In the genomic region with DNA sequence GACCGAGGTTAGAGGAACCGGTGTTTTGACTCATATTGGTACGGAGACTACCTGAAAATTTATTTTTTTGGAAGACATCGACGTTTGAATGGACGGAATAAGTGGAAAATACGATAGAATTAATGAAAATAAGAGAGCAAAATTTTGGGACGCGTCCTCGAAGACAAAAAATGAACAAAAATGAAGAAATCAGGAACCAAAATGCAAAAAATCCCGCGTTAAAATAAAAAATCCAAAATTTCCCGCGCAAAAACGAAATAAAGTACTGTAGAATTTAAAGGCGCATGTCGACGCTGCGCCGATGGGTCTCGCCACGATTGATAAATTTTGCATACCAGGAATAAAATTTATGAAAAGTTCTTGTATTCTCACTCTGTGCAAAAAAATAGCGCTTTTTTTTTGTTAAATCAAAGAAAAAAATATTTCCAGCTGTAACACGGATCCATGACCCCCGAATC, we compare ENCODE assay signal across 2 worm cellular contexts.
TF ChIP-seq lines count a peak whose summit lies in the region.

A gene (minus strand): TSS at position 51 of the 458 bp plus-strand sequence.

TF ChIP-seq in whole organism, L4 larva, 104 proteins besides CTCF, POLR2A, EP300 and RAD21:
- TF ChIP-seq zip-11 (GFP tag; IDR thresholded peaks at IDR 0.05; lab: Robert Waterston, UW) (no peak), ztf-7 (tag; optimal IDR thresholded peaks at IDR 0.05; lab: Kevin White, UChicago) (no peak), nhr-11 (tag; optimal IDR thresholded peaks at IDR 0.05; lab: Kevin White, UChicago) (no peak), zip-2 (tag; optimal IDR thresholded peaks at IDR 0.05; lab: Kevin White, UChicago) (no peak), snpc-1.2 (GFP tag; IDR thresholded peaks at IDR 0.05; lab: Robert Waterston, UW) (peak; percentile 94), unc-39 (tag; optimal IDR thresholded peaks at IDR 0.05; lab: Kevin White, UChicago) (no peak), nhr-28 (tag; optimal IDR thresholded peaks at IDR 0.05; lab: Kevin White, UChicago) (no peak), lin-15B (tag; optimal IDR thresholded peaks at IDR 0.05; lab: Kevin White, UChicago) (no peak), ceh-82 (tag; optimal IDR thresholded peaks at IDR 0.05; lab: Kevin White, UChicago) (no peak), mxl-2 (GFP tag; conservative IDR thresholded peaks at IDR 0.05; lab: Robert Waterston, UW) (no peak), spr-1 (tag; optimal IDR thresholded peaks at IDR 0.05; lab: Kevin White, UChicago) (no peak), egl-27 (tag; optimal IDR thresholded peaks at IDR 0.05; lab: Kevin White, UChicago) (no peak), ZK337.2 (GFP tag; IDR thresholded peaks at IDR 0.05; lab: Robert Waterston, UW) (no peak), spr-3 (GFP tag; optimal IDR thresholded peaks at IDR 0.05; lab: Kevin White, UChicago) (no peak), aha-1 (tag; lab: Kevin White, UChicago) (no peak), aly-2 (tag; optimal IDR thresholded peaks at IDR 0.05; lab: Kevin White, UChicago) (no peak), ceh-20 (GFP tag; IDR thresholded peaks at IDR 0.05; lab: Robert Waterston, UW) (no peak), dmd-8 (GFP tag; IDR thresholded peaks at IDR 0.05; lab: Robert Waterston, UW) (no peak), F37D6.2 (tag; optimal IDR thresholded peaks at IDR 0.05; lab: Kevin White, UChicago) (no peak), lin-29 (GFP tag; IDR thresholded peaks at IDR 0.05; lab: Robert Waterston, UW) (no peak), lin-38 (GFP tag; IDR thresholded peaks at IDR 0.05; lab: Robert Waterston, UW) (peak; percentile 69), Y48G9A.11 (GFP tag; IDR thresholded peaks at IDR 0.05; lab: Robert Waterston, UW) (peak; percentile 46; the same call in 1 of the 2 replicates), F49E8.2 (tag; optimal IDR thresholded peaks at IDR 0.05; lab: Kevin White, UChicago; ENCODE audit: borderline replicate concordance) (peak; percentile 86), unc-130 (GFP tag; optimal IDR thresholded peaks at IDR 0.05; lab: Kevin White, UChicago) (peak; percentile 63)
TF ChIP-seq in whole organism, L4 larva: peak in this region for 5.

TF ChIP-seq in whole organism, young adult, 124 proteins besides CTCF, POLR2A, EP300 and RAD21:
- TF ChIP-seq athp-1 (tag; optimal IDR thresholded peaks at IDR 0.05; lab: Kevin White, UChicago), result peak; percentile 20
- TF ChIP-seq madf-6 (GFP tag; IDR thresholded peaks at IDR 0.05; lab: Robert Waterston, UW), result peak; percentile 99
- peak; percentile 63 for TF ChIP-seq him-1 (tag; optimal IDR thresholded peaks at IDR 0.05; lab: Kevin White, UChicago)
- TF ChIP-seq snpc-1.3 (tag; optimal IDR thresholded peaks at IDR 0.05; lab: Kevin White, UChicago; ENCODE audit: insufficient read depth), result peak; percentile 65
- peak; percentile 89 for TF ChIP-seq tlf-1 (GFP tag; optimal IDR thresholded peaks at IDR 0.05; lab: Kevin White, UChicago)
- peak; percentile 77 for TF ChIP-seq F49E8.2 (tag; optimal IDR thresholded peaks at IDR 0.05; lab: Kevin White, UChicago; ENCODE audit: insufficient read depth)
- TF ChIP-seq ama-1 (optimal IDR thresholded peaks at IDR 0.05; lab: Kevin White, UChicago), result no peak
- TF ChIP-seq ama-1 (GFP tag; optimal IDR thresholded peaks at IDR 0.05; lab: Kevin White, UChicago), result no peak
- TF ChIP-seq egl-18 (GFP tag; IDR thresholded peaks at IDR 0.05; lab: Robert Waterston, UW), result no peak
- TF ChIP-seq hrde-1 (tag; optimal IDR thresholded peaks at IDR 0.05; lab: Kevin White, UChicago; ENCODE audit: borderline replicate concordance), result peak; percentile 24
- TF ChIP-seq Y53G8AR.9 (GFP tag; conservative IDR thresholded peaks at IDR 0.05; lab: Robert Waterston, UW), result peak; percentile 84
- TF ChIP-seq F39B2.1 (GFP tag; IDR thresholded peaks at IDR 0.05; lab: Robert Waterston, UW), result no peak
- peak; percentile 88 for TF ChIP-seq Y95B8A.8 (GFP tag; IDR thresholded peaks at IDR 0.05; lab: Robert Waterston, UW)
- TF ChIP-seq dox-1 (GFP tag; IDR thresholded peaks at IDR 0.05; lab: Robert Waterston, UW), result peak; percentile 82
- TF ChIP-seq B0336.3 (GFP tag; IDR thresholded peaks at IDR 0.05; lab: Robert Waterston, UW), result peak; percentile 76
- no peak for TF ChIP-seq rec-8 (tag; optimal IDR thresholded peaks at IDR 0.05; lab: Kevin White, UChicago)
- peak; percentile 98 for TF ChIP-seq xnd-1 (tag; optimal IDR thresholded peaks at IDR 0.05; lab: Kevin White, UChicago)
- TF ChIP-seq ceh-91 (GFP tag; IDR thresholded peaks at IDR 0.05; lab: Robert Waterston, UW), result peak; percentile 97
- peak; percentile 76 for TF ChIP-seq snpc-4 (GFP tag; optimal IDR thresholded peaks at IDR 0.05; lab: Kevin White, UChicago)
- peak in 3 of 4 experiments; percentile 55 to 92 (median 82) for TF ChIP-seq snpc-4 (tag; optimal IDR thresholded peaks at IDR 0.05; lab: Kevin White, UChicago)
- peak; percentile 83 for TF ChIP-seq lin-54 (GFP tag; optimal IDR thresholded peaks at IDR 0.05; lab: Kevin White, UChicago)
- peak; percentile 98 for TF ChIP-seq lsl-1 (GFP tag; optimal IDR thresholded peaks at IDR 0.05; lab: Kevin White, UChicago)
- peak; percentile 70 for TF ChIP-seq tbp1 (GFP tag; optimal IDR thresholded peaks at IDR 0.05; lab: Kevin White, UChicago)
- TF ChIP-seq efl-1 (GFP tag; optimal IDR thresholded peaks at IDR 0.05; lab: Kevin White, UChicago), result peak; percentile 97
- TF ChIP-seq snpc-3.4 (tag; optimal IDR thresholded peaks at IDR 0.05; lab: Kevin White, UChicago), result peak; percentile 74
- TF ChIP-seq attf-6 (GFP tag; IDR thresholded peaks at IDR 0.05; lab: Robert Waterston, UW), result peak; percentile 95
- peak; percentile 94 for TF ChIP-seq D2030.7 (GFP tag; IDR thresholded peaks at IDR 0.05; lab: Robert Waterston, UW)
- peak; percentile 55; the same call in 1 of the 2 replicates for TF ChIP-seq Y67H2A.10 (GFP tag; conservative IDR thresholded peaks at IDR 0.05; lab: Robert Waterston, UW)
- peak; percentile 63 for TF ChIP-seq mcd-1 (GFP tag; IDR thresholded peaks at IDR 0.05; lab: Robert Waterston, UW)
- TF ChIP-seq die-1 (tag; optimal IDR thresholded peaks at IDR 0.05; lab: Kevin White, UChicago), result no peak
- peak; percentile 98 for TF ChIP-seq F33H1.4 (GFP tag; IDR thresholded peaks at IDR 0.05; lab: Robert Waterston, UW)
- peak; percentile 85 for TF ChIP-seq hsf-1 (GFP tag; IDR thresholded peaks at IDR 0.05; lab: Robert Waterston, UW)
- 0 out of 2 replicates have a peak, but pooled peaks have one; percentile 54 for TF ChIP-seq Y79H2A.3 (GFP tag; conservative IDR thresholded peaks at IDR 0.05; lab: Robert Waterston, UW)
- peak; percentile 25 for TF ChIP-seq unc-130 (GFP tag; optimal IDR thresholded peaks at IDR 0.05; lab: Kevin White, UChicago)
- peak; percentile 86 for TF ChIP-seq ekl-4 (GFP tag; IDR thresholded peaks at IDR 0.05; lab: Robert Waterston, UW)
- no peak for TF ChIP-seq nhr-90 (tag; optimal IDR thresholded peaks at IDR 0.05; lab: Kevin White, UChicago)
- TF ChIP-seq nhr-179 (tag; optimal IDR thresholded peaks at IDR 0.05; lab: Kevin White, UChicago), result no peak
- TF ChIP-seq rcor-1 (GFP tag; IDR thresholded peaks at IDR 0.05; lab: Robert Waterston, UW), result peak; percentile 69
- TF ChIP-seq repo-1 (tag; optimal IDR thresholded peaks at IDR 0.05; lab: Kevin White, UChicago), result no peak
- no peak for TF ChIP-seq let-607 (tag; optimal IDR thresholded peaks at IDR 0.05; lab: Kevin White, UChicago)
- TF ChIP-seq hmg-20 (GFP tag; IDR thresholded peaks at IDR 0.05; lab: Robert Waterston, UW), result no peak
- peak; percentile 85; the same call in 1 of the 2 replicates for TF ChIP-seq madf-3 (GFP tag; IDR thresholded peaks at IDR 0.05; lab: Robert Waterston, UW)
- TF ChIP-seq lin-35 (GFP tag; optimal IDR thresholded peaks at IDR 0.05; lab: Kevin White, UChicago), result peak in 1 of 3 experiments; percentile 39
- no peak for TF ChIP-seq pha-4 (tag; optimal IDR thresholded peaks at IDR 0.05; lab: Kevin White, UChicago)
- TF ChIP-seq nfya-2 (GFP tag; IDR thresholded peaks at IDR 0.05; lab: Robert Waterston, UW), result no peak
- TF ChIP-seq B0035.1 (tag; optimal IDR thresholded peaks at IDR 0.05; lab: Kevin White, UChicago), result no peak
- TF ChIP-seq attf-3 (GFP tag; conservative IDR thresholded peaks at IDR 0.05; lab: Robert Waterston, UW), result no peak
- TF ChIP-seq snpc-1.1 (tag; optimal IDR thresholded peaks at IDR 0.05; lab: Kevin White, UChicago; ENCODE audit: insufficient read depth), result peak; percentile 75
- TF ChIP-seq dpl-1 (GFP tag; optimal IDR thresholded peaks at IDR 0.05; lab: Kevin White, UChicago), result peak; percentile 93
- peak; percentile 30; the same call in 1 of the 2 replicates for TF ChIP-seq ceh-100 (GFP tag; IDR thresholded peaks at IDR 0.05; lab: Robert Waterston, UW)
- peak; percentile 81 for TF ChIP-seq B0019.2 (GFP tag; conservative IDR thresholded peaks at IDR 0.05; lab: Robert Waterston, UW)
- peak; percentile 18; the same call in 1 of the 2 replicates for TF ChIP-seq lir-1 (GFP tag; conservative IDR thresholded peaks at IDR 0.05; lab: Robert Waterston, UW)
- TF ChIP-seq madf-8 (GFP tag; conservative IDR thresholded peaks at IDR 0.05; lab: Robert Waterston, UW), result peak; percentile 97
- TF ChIP-seq pbrm-1 (GFP tag; IDR thresholded peaks at IDR 0.05; lab: Robert Waterston, UW), result peak; percentile 61
